Fruit fly (Drosophila melanogaster): ENCODE measurements around the gene CG12147.

dm6 chr3R:5470586-5471283 lies 43.7 kb upstream of the CG12147 start, which contains the start of the genes mRpL44 and Snr1:
- TF ChIP-seq Snoo (tag; optimal IDR thresholded peaks at IDR 0.05): peak; percentile 55
- TF ChIP-seq EcR (GFP tag; optimal IDR thresholded peaks at IDR 0.05): no peak
- no peak for TF ChIP-seq gl (tag; optimal IDR thresholded peaks at IDR 0.05)
- TF ChIP-seq CG10348 (GFP tag; IDR thresholded peaks at IDR 0.05): no peak

All from whole organism, pupa.